Fruit fly (Drosophila melanogaster): ENCODE measurements around the gene Surf4.

dm6 chr3R:15393206-15393805 is 47.3 kb upstream of the Surf4 start:
- no peak for TF ChIP-seq CTCF (optimal IDR thresholded peaks at IDR 0.05)
- no peak for TF ChIP-seq CG8478 (optimal IDR thresholded peaks at IDR 0.05)

All from S2 (cell line).